3 fruit fly cellular contexts compared by ENCODE assay signal in genomic region chr3R:13374913-13375312, dm6.
TF ChIP-seq lines count a peak whose summit lies in the region.

No protein-coding gene starts in this region.

- no peak for TF ChIP-seq CTCF in whole organism, embryonic (GFP tag; optimal IDR thresholded peaks at IDR 0.05; lab: Kevin White, UChicago)

TF ChIP-seq in whole organism, embryonic, 481 proteins besides CTCF, POLR2A, EP300 and RAD21:
- TF ChIP-seq sens (GFP tag; lab: Kevin White, UChicago) (peak; percentile 69), onecut (GFP tag; IDR thresholded peaks at IDR 0.05; lab: Robert Waterston, UW) (0 out of 2 replicates have a peak, but pooled peaks have one; percentile 17), ci (GFP tag; IDR thresholded peaks at IDR 0.05; lab: Robert Waterston, UW) (0 out of 3 replicates have a peak, but pooled peaks have one; percentile 35), CG2202 (tag; optimal IDR thresholded peaks at IDR 0.05; lab: Kevin White, UChicago) (no peak), CG5180 (GFP tag; optimal IDR thresholded peaks at IDR 0.05; lab: Kevin White, UChicago) (peak; percentile 96), luna (GFP tag; optimal IDR thresholded peaks at IDR 0.05; lab: Kevin White, UChicago) (no peak), CG1832 (GFP tag; optimal IDR thresholded peaks at IDR 0.05; lab: Kevin White, UChicago) (no peak), Sin3A (optimal IDR thresholded peaks at IDR 0.05; lab: Kevin White, UChicago) (no peak), CoRest (tag; optimal IDR thresholded peaks at IDR 0.05; lab: Kevin White, UChicago) (peak; percentile 2), gem (tag; optimal IDR thresholded peaks at IDR 0.05; lab: Kevin White, UChicago) (no peak), CG11504 (tag; optimal IDR thresholded peaks at IDR 0.05; lab: Kevin White, UChicago) (peak; percentile 62), Med (GFP tag; lab: Kevin White, UChicago) (peak; percentile 5), PHDP (tag; optimal IDR thresholded peaks at IDR 0.05; lab: Kevin White, UChicago) (peak; percentile 5), CG12769 (tag; optimal IDR thresholded peaks at IDR 0.05; lab: Kevin White, UChicago) (peak; percentile 59)

TF ChIP-seq in whole organism, prepupa, 60 proteins besides CTCF, POLR2A, EP300 and RAD21:
- TF ChIP-seq CG11762 (GFP tag; optimal IDR thresholded peaks at IDR 0.05; lab: Kevin White, UChicago; ENCODE audit: insufficient read depth) (no peak), CG11294 (GFP tag; IDR thresholded peaks at IDR 0.05; lab: Robert Waterston, UW) (no peak), Ets96B (tag; optimal IDR thresholded peaks at IDR 0.05; lab: Kevin White, UChicago) (peak; percentile 24), Blimp-1 (GFP tag; optimal IDR thresholded peaks at IDR 0.05; lab: Kevin White, UChicago) (no peak), esn (GFP tag; optimal IDR thresholded peaks at IDR 0.05; lab: Kevin White, UChicago) (peak; percentile 15), lz (GFP tag; optimal IDR thresholded peaks at IDR 0.05; lab: Kevin White, UChicago) (no peak), spab (GFP tag; optimal IDR thresholded peaks at IDR 0.05; lab: Kevin White, UChicago) (no peak), svp (GFP tag; lab: Kevin White, UChicago) (no peak), CG7368 (GFP tag; optimal IDR thresholded peaks at IDR 0.05; lab: Kevin White, UChicago) (no peak), Gug (GFP tag; IDR thresholded peaks at IDR 0.05; lab: Robert Waterston, UW) (no peak), dsx (GFP tag; optimal IDR thresholded peaks at IDR 0.05; lab: Kevin White, UChicago; ENCODE audit: poor library complexity, severe bottlenecking) (no peak), dac (GFP tag; optimal IDR thresholded peaks at IDR 0.05; lab: Kevin White, UChicago) (no peak), CG31627 (GFP tag; optimal IDR thresholded peaks at IDR 0.05; lab: Kevin White, UChicago) (no peak), CG8632 (GFP tag; optimal IDR thresholded peaks at IDR 0.05; lab: Kevin White, UChicago) (no peak), CG10669 (GFP tag; optimal IDR thresholded peaks at IDR 0.05; lab: Kevin White, UChicago) (peak; percentile 24), CG6163 (GFP tag; IDR thresholded peaks at IDR 0.05; lab: Robert Waterston, UW) (0 out of 3 replicates have a peak, but pooled peaks have one; percentile 22), CG6792 (GFP tag; optimal IDR thresholded peaks at IDR 0.05; lab: Kevin White, UChicago) (no peak), CG11902 (GFP tag; optimal IDR thresholded peaks at IDR 0.05; lab: Kevin White, UChicago) (no peak), pdm3 (GFP tag; optimal IDR thresholded peaks at IDR 0.05; lab: Kevin White, UChicago) (no peak)
TF ChIP-seq in whole organism, prepupa: peak in this region for 4.

TF ChIP-seq in whole organism, pupa, 21 proteins besides CTCF, POLR2A, EP300 and RAD21:
- TF ChIP-seq Pif1A (GFP tag; optimal IDR thresholded peaks at IDR 0.05; lab: Kevin White, UChicago) (no peak), CG4496 (GFP tag; IDR thresholded peaks at IDR 0.05; lab: Robert Waterston, UW) (0 out of 3 replicates have a peak, but pooled peaks have one; percentile 31), CG14655 (GFP tag; optimal IDR thresholded peaks at IDR 0.05; lab: Kevin White, UChicago) (peak; percentile 22), Snoo (tag; optimal IDR thresholded peaks at IDR 0.05; lab: Kevin White, UChicago) (no peak), CG8159 (tag; optimal IDR thresholded peaks at IDR 0.05; lab: Kevin White, UChicago) (peak; percentile 45)
